Fruit fly (Drosophila melanogaster): ENCODE measurements around the gene Dcr-1.

Gene Dcr-1

dm6 chr3R:22750534-22750947, 9.7 kb upstream of the Dcr-1 start, which contains the start of the genes rumi, CG7029 and Usp12-46:
Gene rumi, minus strand, starts transcription at chr3R:22750597.
Gene CG7029, plus strand, starts transcription at chr3R:22750901.
Gene Usp12-46, plus strand, starts transcription at chr3R:22750901.
- peak; percentile 89 for TF ChIP-seq CG1620 (GFP tag; optimal IDR thresholded peaks at IDR 0.05)
- TF ChIP-seq kay (GFP tag; ENCODE audit: borderline replicate concordance), result no peak
- TF ChIP-seq cic (GFP tag; optimal IDR thresholded peaks at IDR 0.05), result peak; percentile 44
- peak; percentile 83 for TF ChIP-seq CG33017 (tag; optimal IDR thresholded peaks at IDR 0.05)
- peak; percentile 69 for TF ChIP-seq Crg-1 (GFP tag; optimal IDR thresholded peaks at IDR 0.05)
- peak; percentile 79 for TF ChIP-seq ovo (GFP tag; optimal IDR thresholded peaks at IDR 0.05)
- TF ChIP-seq CG7101 (tag; optimal IDR thresholded peaks at IDR 0.05), result peak; percentile 85
- TF ChIP-seq CG7045 (GFP tag; optimal IDR thresholded peaks at IDR 0.05), result peak; percentile 80
- TF ChIP-seq toe (GFP tag; optimal IDR thresholded peaks at IDR 0.05), result no peak
- TF ChIP-seq CG5204 (GFP tag; optimal IDR thresholded peaks at IDR 0.05), result no peak
- TF ChIP-seq Clk (GFP tag; optimal IDR thresholded peaks at IDR 0.05), result peak; percentile 78
- TF ChIP-seq bab1 (GFP tag; optimal IDR thresholded peaks at IDR 0.05), result peak; percentile 90
- TF ChIP-seq Hr96 (GFP tag; optimal IDR thresholded peaks at IDR 0.05), result peak; percentile 92
- TF ChIP-seq tj (GFP tag; optimal IDR thresholded peaks at IDR 0.05), result peak; percentile 89
- TF ChIP-seq CG11617 (GFP tag; optimal IDR thresholded peaks at IDR 0.05), result peak; percentile 83
- peak; percentile 76 for TF ChIP-seq Mnt (GFP tag; optimal IDR thresholded peaks at IDR 0.05)
- no peak for TF ChIP-seq cnc (optimal IDR thresholded peaks at IDR 0.05)
- TF ChIP-seq CG12768 (GFP tag; optimal IDR thresholded peaks at IDR 0.05), result peak; percentile 82
- TF ChIP-seq pad (GFP tag; optimal IDR thresholded peaks at IDR 0.05), result peak; percentile 59
- TF ChIP-seq CG14711 (tag; optimal IDR thresholded peaks at IDR 0.05), result peak; percentile 98

dm6 chr3R:22750039-22750438, 9.1 kb upstream of the Dcr-1 start:
- TF ChIP-seq kay (GFP tag; ENCODE audit: borderline replicate concordance) (no peak), CG14711 (tag; optimal IDR thresholded peaks at IDR 0.05) (no peak), CG1620 (GFP tag; optimal IDR thresholded peaks at IDR 0.05) (no peak)

- TF ChIP-seq CG5204 (GFP tag; optimal IDR thresholded peaks at IDR 0.05) (no peak), CG11617 (GFP tag; optimal IDR thresholded peaks at IDR 0.05) (no peak), toe (GFP tag; optimal IDR thresholded peaks at IDR 0.05) (no peak), Mnt (GFP tag; optimal IDR thresholded peaks at IDR 0.05) (no peak), tj (GFP tag; optimal IDR thresholded peaks at IDR 0.05) (no peak), Clk (GFP tag; optimal IDR thresholded peaks at IDR 0.05) (no peak), cic (GFP tag; optimal IDR thresholded peaks at IDR 0.05) (no peak), Crg-1 (GFP tag; optimal IDR thresholded peaks at IDR 0.05) (no peak), CG12768 (GFP tag; optimal IDR thresholded peaks at IDR 0.05) (no peak), CG14711 (tag; optimal IDR thresholded peaks at IDR 0.05) (no peak), CG7101 (tag; optimal IDR thresholded peaks at IDR 0.05) (no peak), ovo (GFP tag; optimal IDR thresholded peaks at IDR 0.05) (no peak), CG1620 (GFP tag; optimal IDR thresholded peaks at IDR 0.05) (no peak), bab1 (GFP tag; optimal IDR thresholded peaks at IDR 0.05) (no peak), pad (GFP tag; optimal IDR thresholded peaks at IDR 0.05) (no peak), cnc (optimal IDR thresholded peaks at IDR 0.05) (no peak), CG33017 (tag; optimal IDR thresholded peaks at IDR 0.05) (no peak), CG7045 (GFP tag; optimal IDR thresholded peaks at IDR 0.05) (no peak), kay (GFP tag; ENCODE audit: borderline replicate concordance) (no peak), Hr96 (GFP tag; optimal IDR thresholded peaks at IDR 0.05) (no peak)
Observed at dm6 chr3R:22748956-22749355, 8.1 kb upstream of the Dcr-1 start, which contains the start of gene CG31139. Gene CG31139, minus strand, starts transcription at chr3R:22749056.

dm6 chr3R:22747423-22748090, 6.7 kb upstream of the Dcr-1 start, which contains the start of gene CG17141:
Gene CG17141, minus strand, starts transcription at chr3R:22747599.
- TF ChIP-seq CG7045 (GFP tag; optimal IDR thresholded peaks at IDR 0.05), result no peak
- peak; percentile 84 for TF ChIP-seq bab1 (GFP tag; optimal IDR thresholded peaks at IDR 0.05)

- TF ChIP-seq Crg-1 (GFP tag; optimal IDR thresholded peaks at IDR 0.05) (no peak), bab1 (GFP tag; optimal IDR thresholded peaks at IDR 0.05) (peak; percentile 17)
Observed at dm6 chr3R:22745432-22745831, 4.5 kb upstream of the Dcr-1 start, which contains the start of the genes vret and HP1c. Gene vret, minus strand, starts transcription at chr3R:22745581. Gene HP1c, plus strand, starts transcription at chr3R:22745620.

- TF ChIP-seq CG7045 (GFP tag; optimal IDR thresholded peaks at IDR 0.05) (no peak), CG33017 (tag; optimal IDR thresholded peaks at IDR 0.05) (no peak), cic (GFP tag; optimal IDR thresholded peaks at IDR 0.05) (no peak), toe (GFP tag; optimal IDR thresholded peaks at IDR 0.05) (no peak), pad (GFP tag; optimal IDR thresholded peaks at IDR 0.05) (no peak), CG14711 (tag; optimal IDR thresholded peaks at IDR 0.05) (no peak)
Observed at dm6 chr3R:22733751-22734150, 7.1 kb downstream of the Dcr-1 start, which contains the start of gene Takl2. Gene Takl2, minus strand, starts transcription at chr3R:22733851.

dm6 chr3R:22732995-22733394, 7.9 kb downstream of the Dcr-1 start:
- TF ChIP-seq tj (GFP tag; optimal IDR thresholded peaks at IDR 0.05), result no peak
- no peak for TF ChIP-seq CG7101 (tag; optimal IDR thresholded peaks at IDR 0.05)
- no peak for TF ChIP-seq bab1 (GFP tag; optimal IDR thresholded peaks at IDR 0.05)

All from whole organism, adult.